Fruit fly (Drosophila melanogaster) whole organism, embryonic: ENCODE measurements around the gene CG6178.

Experiments
- CG3995 ChIP-seq: fragments of 200-800 bp; sonication (Bioruptor generic); optimal IDR thresholded peaks from 3 replicates; lab custom pipeline; 2016; ENCODE audit warnings: missing biosample characterization, missing genetic modification characterization
- CG9437 ChIP-seq: fragments of 200-800 bp; sonication (Bioruptor generic); optimal IDR thresholded peaks from 2 replicates; lab custom pipeline; 2018; ENCODE audit warnings: missing biosample characterization, mild to moderate bottlenecking, missing genetic modification characterization
- Dek ChIP-seq: fragments of 200-800 bp; sonication (Bioruptor generic); optimal IDR thresholded peaks from 3 replicates; lab custom pipeline; 2019; ENCODE audit warnings: missing biosample characterization, mild to moderate bottlenecking, missing genetic modification characterization, moderate library complexity
- Eip74EF ChIP-seq, 2 experiments: fragments of 200-800 bp in 1 of 2; fragments of >200 bp in 1 of 2; sonication (Bioruptor generic) in 1 of 2; optimal IDR thresholded peaks; 2 replicates each; lab custom pipeline; 2017 to 2019; ENCODE audit warnings: missing biosample characterization in 2 of 2, missing genetic modification characterization in 2 of 2, mild to moderate bottlenecking in 1 of 2, moderate library complexity in 1 of 2
- Six4 ChIP-seq: fragments of 200-800 bp; sonication (Bioruptor generic); optimal IDR thresholded peaks from 2 replicates; lab custom pipeline; 2016; ENCODE audit warnings: missing biosample characterization, missing genetic modification characterization
- chm ChIP-seq: fragments of 200-800 bp; sonication (Bioruptor generic); IDR thresholded peaks from 2 replicates; pipeline ENCODE4 v1.3.6; 2022; ENCODE audit warnings: missing biosample characterization, missing genetic modification characterization
- gcm2 ChIP-seq: fragments of 200-800 bp; sonication (Bioruptor generic); optimal IDR thresholded peaks from 2 replicates; lab custom pipeline; 2016; ENCODE audit warnings: missing biosample characterization, missing genetic modification characterization
- lmd ChIP-seq: fragments of 200-800 bp; sonication (Bioruptor generic); IDR thresholded peaks from 2 replicates; pipeline ENCODE4 v1.3.6; 2022; ENCODE audit warnings: missing biosample characterization, missing genetic modification characterization
- pfk ChIP-seq: fragments of 200-800 bp; sonication (Bioruptor generic); optimal IDR thresholded peaks from 2 replicates; lab custom pipeline; 2018; ENCODE audit warnings: missing biosample characterization, mild to moderate bottlenecking, missing genetic modification characterization, moderate library complexity
- sna ChIP-seq: fragments of 200-800 bp; sonication (Bioruptor generic); IDR thresholded peaks from 2 replicates; pipeline ENCODE4 v1.3.6; 2022; ENCODE audit warnings: missing biosample characterization, missing genetic modification characterization; ENCODE audit not compliant: partially characterized antibody
- vvl ChIP-seq: fragments of 200-800 bp; sonication (Bioruptor generic); IDR thresholded peaks from 2 replicates; pipeline ENCODE4 v1.3.6; 2022; ENCODE audit warnings: missing biosample characterization, missing genetic modification characterization
- wor ChIP-seq: fragments of 200-800 bp; sonication (Bioruptor generic); IDR thresholded peaks from 2 replicates; pipeline ENCODE4 v1.3.6; 2022; ENCODE audit warnings: missing biosample characterization, missing genetic modification characterization

DNA sequence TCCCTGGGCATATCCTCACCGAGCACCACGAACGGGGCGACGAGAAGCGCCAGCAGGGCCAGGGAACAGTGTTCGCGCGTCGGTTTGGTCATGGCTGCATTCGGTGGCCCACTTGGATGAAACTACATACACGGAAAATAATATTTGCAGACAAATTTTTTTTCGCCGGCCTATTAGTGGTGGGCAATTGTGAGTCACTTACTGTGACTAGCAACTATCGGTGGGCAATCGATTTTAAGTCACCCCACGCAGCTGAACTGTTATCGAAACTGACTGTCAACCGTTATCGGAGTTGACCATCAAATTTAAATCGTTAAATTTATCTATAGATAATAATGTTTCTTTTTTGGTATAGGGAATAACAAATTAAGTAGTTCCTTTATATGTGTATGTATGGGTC lies 17.2 kb downstream of the CG6178 start, which contains the start of gene CG5510:
- TF ChIP-seq lmd (GFP tag; lab: Robert Waterston, UW) = peak; percentile 38; the same call in 1 of the 2 replicates
- TF ChIP-seq CG3995 (GFP tag; lab: Kevin White, UChicago) = peak; percentile 100
- peak; percentile 32 for TF ChIP-seq Dek (tag; lab: Kevin White, UChicago)
- TF ChIP-seq Eip74EF (GFP tag; optimal IDR thresholded peaks at IDR 0.05; lab: Kevin White, UChicago) = no peak
- TF ChIP-seq gcm2 (GFP tag; lab: Kevin White, UChicago) = no peak
- no peak for TF ChIP-seq wor (GFP tag; lab: Robert Waterston, UW)
- no peak for TF ChIP-seq Six4 (GFP tag; lab: Kevin White, UChicago)
- TF ChIP-seq sna (GFP tag; lab: Robert Waterston, UW) = peak; percentile 99
- TF ChIP-seq CG9437 (GFP tag; lab: Kevin White, UChicago) = no peak
- peak; percentile 7 for TF ChIP-seq pfk (GFP tag; lab: Kevin White, UChicago)
- TF ChIP-seq chm (GFP tag; lab: Robert Waterston, UW) = peak; percentile 46; the same call in 1 of the 2 replicates
- peak; percentile 73 for TF ChIP-seq vvl (GFP tag; lab: Robert Waterston, UW)
